Worm (Caenorhabditis elegans) whole organism, L1 larva: Measurements from ENCODE around the gene dmd-7.

ENCODE experiments used
- C34B4.2 ChIP-seq: sonication (generic microtip); optimal IDR thresholded peaks from 2 replicates; lab custom pipeline; 2017; ENCODE audit warnings: mild to moderate bottlenecking, missing genetic modification characterization, missing compliant biosample characterization
- Y116A8C.19 ChIP-seq: sonication (generic microtip); optimal IDR thresholded peaks from 2 replicates; lab custom pipeline; 2016; ENCODE audit warnings: missing compliant biosample characterization, missing genetic modification characterization, borderline replicate concordance
- aly-2 ChIP-seq: fragments of 150-350 bp; optimal IDR thresholded peaks from 2 replicates; lab custom pipeline; 2014; ENCODE audit warnings: missing biosample characterization, missing genetic modification characterization
- blmp-1 ChIP-seq: fragments of 150-350 bp; optimal IDR thresholded peaks from 2 replicates; lab custom pipeline; 2014; ENCODE audit warnings: missing biosample characterization, missing genetic modification characterization
- ceh-8 ChIP-seq: fragments of 200-800 bp; sonication (Bioruptor generic); optimal IDR thresholded peaks from 2 replicates; lab custom pipeline; 2018; ENCODE audit warnings: mild to moderate bottlenecking, missing genetic modification characterization, moderate library complexity, missing compliant biosample characterization
- ceh-88 ChIP-seq: fragments of 200-800 bp; sonication (Bioruptor generic); IDR thresholded peaks from 2 replicates; pipeline ENCODE4 v1.3.6; 2022; ENCODE audit warnings: missing genetic modification characterization, missing compliant biosample characterization
- ceh-90 ChIP-seq: sonication (generic microtip); optimal IDR thresholded peaks from 2 replicates; lab custom pipeline; 2016; ENCODE audit warnings: missing genetic modification characterization, missing compliant biosample characterization
- efl-1 ChIP-seq, 4 experiments: fragments of 150-350 bp; optimal IDR thresholded peaks in 3 of 4; peaks in 1 of 4; 1 replicate in 1 of 4; 2 replicates in 3 of 4; lab custom pipeline; 2014; ENCODE audit warnings: missing biosample characterization in 2 of 4, missing genetic modification characterization in 2 of 4, missing genetic modification reagents in 2 of 4
- egl-27 ChIP-seq, 2 experiments: fragments of 150-350 bp in 1 of 2; sonication (generic microtip); optimal IDR thresholded peaks; 3 replicates each; lab custom pipeline; 2017 to 2018; ENCODE audit warnings: missing biosample characterization in 2 of 2, missing genetic modification characterization in 2 of 2, missing genetic modification reagents in 2 of 2
- elt-2 ChIP-seq: sonication (generic microtip); optimal IDR thresholded peaks from 2 replicates; lab custom pipeline; 2016; ENCODE audit warnings: missing genetic modification characterization, mild to moderate bottlenecking, inconsistent platforms, missing compliant biosample characterization, missing genetic modification reagents
- fkh-8 ChIP-seq: sonication (generic microtip); optimal IDR thresholded peaks from 2 replicates; lab custom pipeline; 2016; ENCODE audit warnings: mild to moderate bottlenecking, missing genetic modification characterization, missing compliant biosample characterization
- fos-1 ChIP-seq: fragments of 150-350 bp; optimal IDR thresholded peaks from 2 replicates; lab custom pipeline; 2014; ENCODE audit warnings: missing biosample characterization, missing genetic modification characterization
- grh-1 ChIP-seq: fragments of 200-800 bp; sonication (Bioruptor generic); IDR thresholded peaks from 2 replicates; pipeline ENCODE4 v1.3.6; 2022; ENCODE audit warnings: missing genetic modification reagents, missing genetic modification characterization, missing compliant biosample characterization
- hlh-17 ChIP-seq: fragments of 200-800 bp; sonication (Bioruptor generic); optimal IDR thresholded peaks from 2 replicates; lab custom pipeline; 2018; ENCODE audit warnings: missing genetic modification characterization, mild to moderate bottlenecking, missing compliant biosample characterization, moderate library complexity, borderline replicate concordance
- isw-1 ChIP-seq: fragments of 200-800 bp; sonication (Bioruptor generic); IDR thresholded peaks from 2 replicates; pipeline ENCODE4 v1.3.6; 2022; ENCODE audit warnings: missing genetic modification characterization, missing compliant biosample characterization
- lin-13 ChIP-seq: fragments of 150-350 bp; optimal IDR thresholded peaks from 2 replicates; lab custom pipeline; 2014; ENCODE audit warnings: missing biosample characterization, missing genetic modification reagents, missing genetic modification characterization
- lin-14 ChIP-seq: fragments of 200-800 bp; sonication (Bioruptor generic); optimal IDR thresholded peaks from 2 replicates; lab custom pipeline; 2018; ENCODE audit warnings: mild to moderate bottlenecking, missing genetic modification characterization, moderate library complexity, missing compliant biosample characterization
- lin-15B ChIP-seq: fragments of 150-350 bp; sonication (generic microtip); optimal IDR thresholded peaks from 3 replicates; lab custom pipeline; 2014; ENCODE audit warnings: missing biosample characterization, missing genetic modification characterization
- lin-35 ChIP-seq, 2 experiments: fragments of 150-350 bp; optimal IDR thresholded peaks; 2 replicates each; lab custom pipeline; 2014; ENCODE audit warnings: missing biosample characterization in 2 of 2, missing genetic modification characterization in 2 of 2, missing genetic modification reagents in 2 of 2
- lsy-2 ChIP-seq, 2 experiments: fragments of 150-350 bp; optimal IDR thresholded peaks; 2 replicates each; lab custom pipeline; 2014; ENCODE audit warnings: missing biosample characterization in 2 of 2, missing genetic modification characterization in 2 of 2
- mep-1 ChIP-seq: fragments of 150-350 bp; optimal IDR thresholded peaks from 2 replicates; lab custom pipeline; 2014; ENCODE audit warnings: missing biosample characterization, missing genetic modification characterization
- nhr-12 ChIP-seq: sonication (generic microtip); optimal IDR thresholded peaks from 2 replicates; lab custom pipeline; 2017; ENCODE audit warnings: missing biosample characterization, missing genetic modification characterization
- nhr-47 ChIP-seq: sonication (generic microtip); optimal IDR thresholded peaks from 2 replicates; lab custom pipeline; 2016; ENCODE audit warnings: mild to moderate bottlenecking, missing genetic modification characterization, moderate library complexity, missing compliant biosample characterization
- nhr-71 ChIP-seq: sonication (generic microtip); optimal IDR thresholded peaks from 2 replicates; lab custom pipeline; 2016; ENCODE audit warnings: mild to moderate bottlenecking, missing genetic modification characterization, moderate library complexity, missing compliant biosample characterization
- nhr-77 ChIP-seq: fragments of 150-350 bp; optimal IDR thresholded peaks from 2 replicates; lab custom pipeline; 2014; ENCODE audit warnings: missing biosample characterization, missing genetic modification characterization
- nhr-85 ChIP-seq: sonication (generic microtip); peaks from one replicate; lab custom pipeline; 2016; ENCODE audit warnings: missing genetic modification characterization, inconsistent platforms, missing compliant biosample characterization
- pag-3 ChIP-seq: sonication (generic microtip); optimal IDR thresholded peaks from 2 replicates; lab custom pipeline; 2017; ENCODE audit warnings: missing genetic modification characterization, mild to moderate bottlenecking, missing compliant biosample characterization, antibody characterized with exemption, borderline replicate concordance; ENCODE audit not compliant: insufficient read depth
- rnt-1 ChIP-seq: sonication (generic microtip); optimal IDR thresholded peaks from 2 replicates; lab custom pipeline; 2016; ENCODE audit warnings: mild to moderate bottlenecking, missing genetic modification characterization, moderate library complexity, missing compliant biosample characterization
- skn-1 ChIP-seq: fragments of 150-350 bp; optimal IDR thresholded peaks from 2 replicates; lab custom pipeline; 2014; ENCODE audit warnings: missing biosample characterization, missing genetic modification characterization
- snu-23 ChIP-seq: sonication (generic microtip); optimal IDR thresholded peaks from 2 replicates; lab custom pipeline; 2016; ENCODE audit warnings: missing genetic modification characterization, missing compliant biosample characterization
- sup-37 ChIP-seq: fragments of 200-800 bp; sonication (Bioruptor generic); optimal IDR thresholded peaks from 2 replicates; lab custom pipeline; 2018; ENCODE audit warnings: mild to moderate bottlenecking, missing genetic modification characterization, missing compliant biosample characterization
- swsn-7 ChIP-seq: sonication (generic microtip); optimal IDR thresholded peaks from 2 replicates; lab custom pipeline; 2016; ENCODE audit warnings: missing genetic modification characterization, missing compliant biosample characterization
- tbx-2 ChIP-seq: sonication (generic microtip); optimal IDR thresholded peaks from 2 replicates; lab custom pipeline; 2016; ENCODE audit warnings: missing genetic modification characterization, missing compliant biosample characterization
- unc-130 ChIP-seq: fragments of 150-350 bp; optimal IDR thresholded peaks from 2 replicates; lab custom pipeline; 2017; ENCODE audit warnings: missing biosample characterization, missing genetic modification characterization, inconsistent platforms
- vab-15 ChIP-seq: sonication (generic microtip); optimal IDR thresholded peaks from 2 replicates; lab custom pipeline; 2017; ENCODE audit warnings: missing genotype, mild to moderate bottlenecking, missing genetic modification characterization, missing compliant biosample characterization
- xbp-1 ChIP-seq: sonication (generic microtip); optimal IDR thresholded peaks from 2 replicates; lab custom pipeline; 2016; ENCODE audit warnings: missing genetic modification characterization, missing compliant biosample characterization
- zag-1 ChIP-seq: fragments of 150-350 bp; optimal IDR thresholded peaks from 2 replicates; lab custom pipeline; 2014; ENCODE audit warnings: missing biosample characterization, missing genetic modification characterization
- zip-4 ChIP-seq: fragments of 200-800 bp; sonication (Bioruptor generic); optimal IDR thresholded peaks from 2 replicates; lab custom pipeline; 2018; ENCODE audit warnings: mild to moderate bottlenecking, missing genetic modification characterization, moderate library complexity, missing compliant biosample characterization
- ztf-11 ChIP-seq, 2 experiments: sonication (generic microtip); optimal IDR thresholded peaks; 2 replicates each; lab custom pipeline; 2016 to 2017; ENCODE audit warnings: missing genetic modification characterization in 2 of 2, missing biosample characterization in 1 of 2, missing compliant biosample characterization in 1 of 2
- ztf-4 ChIP-seq: fragments of 150-350 bp; optimal IDR thresholded peaks from 2 replicates; lab custom pipeline; 2014; ENCODE audit warnings: missing biosample characterization, missing genetic modification characterization

dmd-7 gene

DNA sequence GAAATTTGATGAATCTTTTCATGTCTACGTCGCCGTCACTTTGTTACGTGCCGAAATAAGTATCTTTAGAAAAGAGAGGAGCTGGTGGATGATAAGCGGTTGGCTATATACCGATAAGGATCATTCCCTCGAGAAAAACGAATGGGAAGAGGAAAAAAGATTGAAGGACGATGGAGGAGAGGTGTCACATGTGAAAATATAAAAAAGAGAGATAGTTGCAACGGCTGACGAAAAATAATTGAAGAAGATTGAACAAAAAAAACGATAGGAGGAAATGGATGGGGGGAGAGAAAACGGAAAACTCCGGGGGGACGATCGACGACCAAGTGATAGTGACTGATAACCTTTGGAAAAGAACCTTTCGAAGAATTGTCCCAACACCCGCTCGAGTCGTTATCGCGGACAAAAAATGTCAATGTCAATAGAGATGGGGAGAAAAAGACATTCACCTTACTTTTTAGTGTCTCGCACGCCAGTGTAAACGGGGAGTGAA, 17.2 kb upstream of the dmd-7 start (continued):
- no peak for TF ChIP-seq C34B4.2 (tag; lab: Kevin White, UChicago)
- TF ChIP-seq ceh-8 (GFP tag; lab: Kevin White, UChicago): no peak
- TF ChIP-seq ceh-88 (GFP tag; lab: Robert Waterston, UW): no peak
- peak; percentile 23 for TF ChIP-seq aly-2 (tag; lab: Kevin White, UChicago)
- peak; percentile 67 for TF ChIP-seq rnt-1 (tag; lab: Kevin White, UChicago)
- TF ChIP-seq ztf-4 (tag; lab: Kevin White, UChicago): peak; percentile 70
- peak; percentile 56 to 66 for TF ChIP-seq lin-35 (GFP tag; optimal IDR thresholded peaks at IDR 0.05; lab: Kevin White, UChicago)
- no peak for TF ChIP-seq ceh-90
- TF ChIP-seq nhr-77: peak; percentile 57
- peak; percentile 89 for TF ChIP-seq snu-23 (GFP tag; lab: Kevin White, UChicago)
- peak; percentile 96 for TF ChIP-seq elt-2
- TF ChIP-seq lin-13 (GFP tag; lab: Kevin White, UChicago): peak; percentile 29
- TF ChIP-seq zip-4 (GFP tag; lab: Kevin White, UChicago): peak; percentile 23
- peak; percentile 28; the same call in 1 of the 2 replicates for TF ChIP-seq grh-1 (GFP tag; lab: Robert Waterston, UW)
- TF ChIP-seq lin-14 (GFP tag; lab: Kevin White, UChicago): peak; percentile 94

ce11 chrV:6230629-6231229, 16.0 kb upstream of the dmd-7 start:
- TF ChIP-seq ztf-11 (tag; optimal IDR thresholded peaks at IDR 0.05; lab: Kevin White, UChicago): no peak
- TF ChIP-seq grh-1 (GFP tag; lab: Robert Waterston, UW): 0 out of 2 replicates have a peak, but pooled peaks have one; percentile 25
- peak; percentile 35 for TF ChIP-seq nhr-47 (tag; lab: Kevin White, UChicago)
- TF ChIP-seq pag-3 (tag; lab: Kevin White, UChicago): no peak
- no peak for TF ChIP-seq hlh-17 (GFP tag; lab: Kevin White, UChicago)
- peak; percentile 13 for TF ChIP-seq blmp-1 (tag; lab: Kevin White, UChicago)
- TF ChIP-seq efl-1 (optimal IDR thresholded peaks at IDR 0.05; lab: Kevin White, UChicago): peak in 1 of 2 experiments; percentile 2
- TF ChIP-seq efl-1 (GFP tag; optimal IDR thresholded peaks at IDR 0.05 in 1 of 2; lab: Kevin White, UChicago): peak in 1 of 2 experiments; percentile 90
- no peak for TF ChIP-seq nhr-12
- no peak for TF ChIP-seq tbx-2 (tag; lab: Kevin White, UChicago)
- peak; percentile 15 for TF ChIP-seq mep-1 (tag; lab: Kevin White, UChicago)
- no peak for TF ChIP-seq nhr-77
- TF ChIP-seq lin-15B (tag; lab: Kevin White, UChicago): no peak
- TF ChIP-seq fos-1 (tag; lab: Kevin White, UChicago): no peak
- peak; percentile 37 for TF ChIP-seq elt-2
- TF ChIP-seq nhr-85 (tag; lab: Kevin White, UChicago): peak; percentile 70
- no peak for TF ChIP-seq vab-15
- peak; percentile 79 for TF ChIP-seq lin-14 (GFP tag; lab: Kevin White, UChicago)
- TF ChIP-seq aly-2 (tag; lab: Kevin White, UChicago): no peak
- TF ChIP-seq lin-13 (GFP tag; lab: Kevin White, UChicago): no peak
- TF ChIP-seq lsy-2 (tag; optimal IDR thresholded peaks at IDR 0.05; lab: Kevin White, UChicago): peak in 1 of 2 experiments; percentile 7
- TF ChIP-seq unc-130 (tag; lab: Kevin White, UChicago): no peak
- peak; percentile 18 for TF ChIP-seq fkh-8
- TF ChIP-seq isw-1 (GFP tag; lab: Robert Waterston, UW): no peak
- no peak for TF ChIP-seq skn-1 (tag; lab: Kevin White, UChicago)
- TF ChIP-seq egl-27 (tag; optimal IDR thresholded peaks at IDR 0.05; lab: Kevin White, UChicago): no peak
- no peak for TF ChIP-seq Y116A8C.19 (tag; lab: Kevin White, UChicago)
- TF ChIP-seq nhr-71 (tag; lab: Kevin White, UChicago): peak; percentile 33
- no peak for TF ChIP-seq zag-1 (tag; lab: Kevin White, UChicago)
- no peak for TF ChIP-seq sup-37 (GFP tag; lab: Kevin White, UChicago)
- peak; percentile 36 for TF ChIP-seq swsn-7 (tag; lab: Kevin White, UChicago)
- no peak for TF ChIP-seq ztf-4 (tag; lab: Kevin White, UChicago)
- TF ChIP-seq lin-35 (GFP tag; optimal IDR thresholded peaks at IDR 0.05; lab: Kevin White, UChicago): peak in 1 of 2 experiments; percentile 28
- TF ChIP-seq ceh-88 (GFP tag; lab: Robert Waterston, UW): no peak
- TF ChIP-seq snu-23 (GFP tag; lab: Kevin White, UChicago): peak; percentile 1
- TF ChIP-seq xbp-1 (tag; lab: Kevin White, UChicago): peak; percentile 24
